Worm (Caenorhabditis elegans): ENCODE results near the gene str-37.

The str-37 gene

ce11 chrV:13369663-13370062 is 42.1 kb downstream of the str-37 start (continued):
- TF ChIP-seq nhr-25 (tag; optimal IDR thresholded peaks at IDR 0.05; ENCODE audit: borderline replicate concordance, insufficient read depth) (peak; percentile 3), spr-1 (tag; optimal IDR thresholded peaks at IDR 0.05) (no peak), mdl-1 (tag; optimal IDR thresholded peaks at IDR 0.05) (peak in 1 of 2 experiments; percentile 7), nhr-76 (tag; optimal IDR thresholded peaks at IDR 0.05) (no peak), lin-39 (tag; optimal IDR thresholded peaks at IDR 0.05) (no peak), daf-8 (GFP tag; IDR thresholded peaks at IDR 0.05) (no peak), gei-8 (GFP tag; optimal IDR thresholded peaks at IDR 0.05) (peak; percentile 11), ZK546.5 (tag; optimal IDR thresholded peaks at IDR 0.05) (no peak), nhr-41 (GFP tag; IDR thresholded peaks at IDR 0.05) (no peak), dmd-8 (GFP tag; IDR thresholded peaks at IDR 0.05) (no peak), pha-4 (GFP tag; IDR thresholded peaks at IDR 0.05) (no peak), pha-4 (tag; optimal IDR thresholded peaks at IDR 0.05) (no peak), egl-27 (tag; optimal IDR thresholded peaks at IDR 0.05) (no peak), egl-43 (GFP tag; IDR thresholded peaks at IDR 0.05) (no peak)

ce11 chrV:13370265-13370664 is 42.7 kb downstream of the str-37 start:
- TF ChIP-seq mep-1 (tag; optimal IDR thresholded peaks at IDR 0.05) (no peak), nhr-25 (tag; optimal IDR thresholded peaks at IDR 0.05; ENCODE audit: borderline replicate concordance, insufficient read depth) (peak; percentile 23), duxl-1 (tag; optimal IDR thresholded peaks at IDR 0.05; ENCODE audit: poor library complexity) (peak; percentile 26), rbr-2 (tag; optimal IDR thresholded peaks at IDR 0.05) (no peak), aha-1 (tag) (peak; percentile 92)

- peak; percentile 26 for TF ChIP-seq dve-1 (tag; optimal IDR thresholded peaks at IDR 0.05; ENCODE audit: insufficient read depth)
- no peak for TF ChIP-seq nhr-76 (tag; optimal IDR thresholded peaks at IDR 0.05)
- TF ChIP-seq lin-1 (GFP tag; IDR thresholded peaks at IDR 0.05) = no peak
- TF ChIP-seq daf-19 (GFP tag; conservative IDR thresholded peaks at IDR 0.05) = no peak
- TF ChIP-seq php-3 (GFP tag; IDR thresholded peaks at IDR 0.05) = no peak
- TF ChIP-seq F37D6.2 (tag; optimal IDR thresholded peaks at IDR 0.05) = no peak
- TF ChIP-seq nhr-111 (GFP tag; optimal IDR thresholded peaks at IDR 0.05) = no peak
- TF ChIP-seq unc-130 (GFP tag; optimal IDR thresholded peaks at IDR 0.05) = no peak
- TF ChIP-seq pqm-1 (tag; optimal IDR thresholded peaks at IDR 0.05) = no peak
- no peak for TF ChIP-seq daf-16 (GFP tag; optimal IDR thresholded peaks at IDR 0.05)
- TF ChIP-seq daf-16 (tag; optimal IDR thresholded peaks at IDR 0.05) = no peak
- TF ChIP-seq egl-27 (tag; optimal IDR thresholded peaks at IDR 0.05) = no peak
- no peak for TF ChIP-seq fos-1 (tag; optimal IDR thresholded peaks at IDR 0.05)
- no peak for TF ChIP-seq R02D3.7 (tag; optimal IDR thresholded peaks at IDR 0.05)
- peak; percentile 56 for TF ChIP-seq hlh-30 (tag; optimal IDR thresholded peaks at IDR 0.05; ENCODE audit: insufficient read depth)
- peak; percentile 46 for TF ChIP-seq ama-1 (optimal IDR thresholded peaks at IDR 0.05)
- TF ChIP-seq pha-4 (GFP tag; IDR thresholded peaks at IDR 0.05) = no peak
- no peak for TF ChIP-seq pha-4 (tag; optimal IDR thresholded peaks at IDR 0.05)
- TF ChIP-seq Y75B8A.6 (GFP tag; IDR thresholded peaks at IDR 0.05) = no peak
- no peak for TF ChIP-seq lir-3 (tag; optimal IDR thresholded peaks at IDR 0.05)
- TF ChIP-seq madf-9 (GFP tag; conservative IDR thresholded peaks at IDR 0.05) = no peak
- TF ChIP-seq cey-2 (tag; optimal IDR thresholded peaks at IDR 0.05; ENCODE audit: borderline replicate concordance, insufficient read depth) = peak; percentile 1
- TF ChIP-seq ZK337.2 (GFP tag; IDR thresholded peaks at IDR 0.05) = no peak
- no peak for TF ChIP-seq lin-29 (GFP tag; IDR thresholded peaks at IDR 0.05)
- no peak for TF ChIP-seq T20F7.1 (GFP tag; optimal IDR thresholded peaks at IDR 0.05)
- TF ChIP-seq ztf-11 (tag; optimal IDR thresholded peaks at IDR 0.05) = no peak
- TF ChIP-seq attf-4 (tag; optimal IDR thresholded peaks at IDR 0.05) = no peak
- TF ChIP-seq sdz-12 (GFP tag; optimal IDR thresholded peaks at IDR 0.05) = no peak
- no peak for TF ChIP-seq nhr-77 (tag; optimal IDR thresholded peaks at IDR 0.05)
- no peak for TF ChIP-seq skn-1 (tag; optimal IDR thresholded peaks at IDR 0.05)
- TF ChIP-seq F49E8.2 (tag; optimal IDR thresholded peaks at IDR 0.05; ENCODE audit: borderline replicate concordance) = no peak
- TF ChIP-seq dmd-8 (GFP tag; IDR thresholded peaks at IDR 0.05) = no peak
- no peak for TF ChIP-seq lin-15B (tag; optimal IDR thresholded peaks at IDR 0.05)
- peak; percentile 94 for TF ChIP-seq nhr-25 (tag; optimal IDR thresholded peaks at IDR 0.05; ENCODE audit: borderline replicate concordance, insufficient read depth)
- TF ChIP-seq spr-3 (GFP tag; optimal IDR thresholded peaks at IDR 0.05) = no peak
- no peak for TF ChIP-seq lin-39 (tag; optimal IDR thresholded peaks at IDR 0.05)
- peak; percentile 74 for TF ChIP-seq mep-1 (tag; optimal IDR thresholded peaks at IDR 0.05)
- TF ChIP-seq nhr-6 (tag; optimal IDR thresholded peaks at IDR 0.05) = no peak
Measured at ce11 chrV:13371336-13371735, 43.8 kb downstream of the str-37 start.

Data from whole organism, L4 larva.